Worm (Caenorhabditis elegans): Measurements from ENCODE around the gene F11E6.10.

F11E6.10 gene

DNA sequence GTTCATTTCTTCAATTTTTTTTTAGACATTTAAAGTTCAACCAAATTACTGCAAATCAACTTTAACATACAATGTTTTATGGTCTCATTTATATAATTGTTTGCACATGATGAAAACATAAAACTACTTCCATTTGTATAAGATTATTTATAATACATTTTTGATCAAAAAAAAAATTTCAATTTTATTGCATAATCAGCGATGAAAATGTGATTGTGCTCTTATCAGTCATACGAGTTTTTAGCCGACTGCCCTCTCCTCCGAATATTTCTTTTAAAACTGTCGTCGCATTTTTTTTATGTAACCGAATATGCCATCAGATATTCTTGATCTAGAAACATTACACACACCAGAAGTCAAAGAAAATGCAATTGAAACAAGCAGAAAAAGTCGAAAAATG is 22.5 kb downstream of the F11E6.10 start, which contains the start of gene F08A7.1:
F08A7.1 (plus strand) TSS at position 191 of the 400 bp plus-strand sequence.
- TF ChIP-seq mcd-1 (GFP tag; IDR thresholded peaks at IDR 0.05) (no peak), hmg-20 (GFP tag; IDR thresholded peaks at IDR 0.05) (no peak), hlh-12 (tag; optimal IDR thresholded peaks at IDR 0.05) (no peak), sdz-38 (tag; optimal IDR thresholded peaks at IDR 0.05) (no peak), nhr-80 (tag; optimal IDR thresholded peaks at IDR 0.05) (peak; percentile 52), lsy-27 (tag; optimal IDR thresholded peaks at IDR 0.05; ENCODE audit: borderline replicate concordance, insufficient read depth) (no peak)

DNA sequence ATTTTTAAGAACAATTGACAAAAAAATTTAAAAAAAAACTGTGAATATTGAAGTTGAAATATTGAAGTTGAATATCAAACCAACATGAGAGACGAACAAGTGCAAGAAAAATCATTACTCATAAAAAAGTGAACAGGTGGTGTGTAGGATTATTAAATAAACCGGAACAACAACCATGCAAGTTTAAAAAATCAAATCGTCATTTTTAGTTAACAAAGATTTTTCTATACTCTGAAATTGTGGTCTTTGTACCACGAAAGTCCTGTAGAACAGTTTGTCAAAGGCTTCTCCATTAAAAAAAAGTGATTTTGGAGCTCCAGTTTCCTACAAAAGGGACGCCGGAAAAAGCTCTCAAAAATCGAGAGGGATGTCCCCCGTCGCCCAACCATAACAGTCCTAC is 23.0 kb downstream of the F11E6.10 start, which contains the start of gene C06A12.19:
C06A12.19 (minus strand) TSS at position 101 of the 400 bp plus-strand sequence.
- TF ChIP-seq let-607 (tag; optimal IDR thresholded peaks at IDR 0.05), result no peak
- TF ChIP-seq nfyb-1 (GFP tag; IDR thresholded peaks at IDR 0.05), result no peak
- no peak for TF ChIP-seq F33H1.4 (GFP tag; IDR thresholded peaks at IDR 0.05)

ce11 chrIV:17437038-17437437 is 25.9 kb downstream of the F11E6.10 start, which contains the start of gene C06A12.8:
Gene C06A12.8, plus strand, starts transcription at chrIV:17437338.
- TF ChIP-seq gei-17 (GFP tag; optimal IDR thresholded peaks at IDR 0.05), result no peak
- no peak for TF ChIP-seq repo-1 (tag; optimal IDR thresholded peaks at IDR 0.05)
- no peak for TF ChIP-seq lin-54 (GFP tag; optimal IDR thresholded peaks at IDR 0.05)
- no peak for TF ChIP-seq let-607 (tag; optimal IDR thresholded peaks at IDR 0.05)
- TF ChIP-seq F37B4.10 (GFP tag; IDR thresholded peaks at IDR 0.05), result no peak
- TF ChIP-seq lag-1 (GFP tag; IDR thresholded peaks at IDR 0.05), result no peak
- TF ChIP-seq nhr-80 (tag; optimal IDR thresholded peaks at IDR 0.05), result no peak
- no peak for TF ChIP-seq nhr-120 (GFP tag; IDR thresholded peaks at IDR 0.05)
- TF ChIP-seq hmg-1.2 (GFP tag; IDR thresholded peaks at IDR 0.05), result no peak
- TF ChIP-seq C17E4.6 (GFP tag; IDR thresholded peaks at IDR 0.05), result no peak
- TF ChIP-seq mcd-1 (GFP tag; IDR thresholded peaks at IDR 0.05), result no peak
- no peak for TF ChIP-seq akir-1 (GFP tag; optimal IDR thresholded peaks at IDR 0.05)

- TF ChIP-seq pbrm-1 (GFP tag; IDR thresholded peaks at IDR 0.05) (no peak), attf-3 (GFP tag; conservative IDR thresholded peaks at IDR 0.05) (no peak), lag-1 (GFP tag; IDR thresholded peaks at IDR 0.05) (no peak)
These were observed 26.4 kb downstream of the F11E6.10 start, which contains the start of gene gcy-27 for ce11 chrIV:17436552-17436951. Gene gcy-27, minus strand, starts transcription at chrIV:17436652.

ce11 chrIV:17435228-17435627 is 27.7 kb downstream of the F11E6.10 start:
- no peak for TF ChIP-seq C06A6.2 (GFP tag; conservative IDR thresholded peaks at IDR 0.05)
- no peak for TF ChIP-seq tbp1 (GFP tag; optimal IDR thresholded peaks at IDR 0.05)
- no peak for TF ChIP-seq chd-7 (tag; optimal IDR thresholded peaks at IDR 0.05)
- TF ChIP-seq nhr-27 (tag; optimal IDR thresholded peaks at IDR 0.05), result no peak

DNA sequence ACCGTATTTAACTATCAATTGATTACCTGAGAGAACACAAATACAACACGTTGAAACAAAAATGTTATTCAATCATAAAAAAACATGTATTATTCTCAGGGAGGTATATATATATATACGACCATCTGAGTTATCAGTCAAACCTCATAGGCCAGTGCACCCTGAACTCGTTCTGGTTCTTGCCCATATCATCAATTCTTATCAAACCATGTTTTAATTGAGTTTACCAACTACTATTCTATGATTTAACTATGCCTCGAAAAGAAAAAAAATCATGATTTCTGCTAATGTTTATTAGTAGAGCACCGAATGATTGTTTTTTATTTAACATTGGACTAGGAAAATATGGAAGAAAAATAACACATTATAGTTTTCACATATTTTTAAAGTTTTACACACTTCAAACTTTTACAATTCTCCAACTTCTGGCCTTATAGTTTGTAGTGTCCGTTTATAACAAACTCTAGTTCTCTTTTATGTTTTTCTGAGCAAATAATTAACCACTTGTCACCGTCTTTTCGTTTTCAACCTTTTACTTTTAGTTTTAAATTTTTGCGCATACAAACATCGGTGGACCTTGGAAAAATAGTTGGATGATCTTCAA is 30.6 kb downstream of the F11E6.10 start:
- no peak for TF ChIP-seq somi-1 (GFP tag; optimal IDR thresholded peaks at IDR 0.05)
- peak; percentile 56 for TF ChIP-seq nhr-80 (tag; optimal IDR thresholded peaks at IDR 0.05)

DNA sequence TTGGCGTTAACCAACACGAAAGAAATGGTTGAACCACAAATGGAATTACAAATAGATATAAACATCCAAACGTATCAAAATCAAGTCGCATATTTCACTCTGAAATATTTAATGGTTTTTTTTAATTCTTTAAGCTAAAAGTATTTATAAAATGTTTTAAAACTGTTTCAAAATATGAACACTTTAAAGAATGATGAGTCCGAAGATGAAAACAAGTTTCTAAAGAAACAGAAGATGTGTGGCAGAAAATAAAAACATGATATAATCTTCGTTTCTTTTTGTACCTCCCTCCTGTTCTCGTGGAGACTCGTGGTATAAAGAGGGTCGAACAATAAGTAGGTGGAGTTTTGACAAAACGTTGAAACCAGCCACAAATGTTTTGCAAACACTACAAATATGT is 31.7 kb downstream of the F11E6.10 start, which contains the start of gene lact-6:
lact-6 (minus strand) TSS at position 101 of the 400 bp plus-strand sequence.
- no peak for TF ChIP-seq egl-18 (GFP tag; IDR thresholded peaks at IDR 0.05)
- no peak for TF ChIP-seq ceh-27 (GFP tag; optimal IDR thresholded peaks at IDR 0.05)
- TF ChIP-seq madf-6 (GFP tag; IDR thresholded peaks at IDR 0.05), result no peak
- no peak for TF ChIP-seq tlf-1 (GFP tag; optimal IDR thresholded peaks at IDR 0.05)
- no peak for TF ChIP-seq ztf-18 (tag; optimal IDR thresholded peaks at IDR 0.05)
- TF ChIP-seq snpc-3.4 (tag; optimal IDR thresholded peaks at IDR 0.05), result no peak
- TF ChIP-seq ceh-79 (tag; optimal IDR thresholded peaks at IDR 0.05), result no peak
- TF ChIP-seq athp-1 (tag; optimal IDR thresholded peaks at IDR 0.05), result no peak
- no peak for TF ChIP-seq D2030.7 (GFP tag; IDR thresholded peaks at IDR 0.05)

All from whole organism, young adult.